Fruit fly (Drosophila melanogaster): ENCODE results near the gene nrv1.

Gene nrv1

dm6 chr2L:6786674-6787028, at the start of gene nrv1 (continued):
- no peak for TF ChIP-seq Camta (GFP tag; optimal IDR thresholded peaks at IDR 0.05)
- no peak for TF ChIP-seq Antp (GFP tag; optimal IDR thresholded peaks at IDR 0.05)
- TF ChIP-seq repo (GFP tag; optimal IDR thresholded peaks at IDR 0.05): no peak
- no peak for TF ChIP-seq CG2129 (GFP tag; IDR thresholded peaks at IDR 0.05; ENCODE audit: partially characterized antibody)
- 0 out of 2 replicates have a peak, but pooled peaks have one; percentile 38 for TF ChIP-seq Scr (GFP tag; IDR thresholded peaks at IDR 0.05; ENCODE audit: partially characterized antibody)
- no peak for TF ChIP-seq tio (GFP tag; optimal IDR thresholded peaks at IDR 0.05)
- TF ChIP-seq Jarid2 (GFP tag; optimal IDR thresholded peaks at IDR 0.05): peak; percentile 91
- TF ChIP-seq CG10462 (GFP tag; optimal IDR thresholded peaks at IDR 0.05): no peak
- TF ChIP-seq vvl (GFP tag; IDR thresholded peaks at IDR 0.05): no peak
- peak; percentile 56; the same call in 1 of the 2 replicates for TF ChIP-seq amos (GFP tag; IDR thresholded peaks at IDR 0.05; ENCODE audit: partially characterized antibody)
- no peak for TF ChIP-seq BEAF-32 (GFP tag; optimal IDR thresholded peaks at IDR 0.05)
- TF ChIP-seq vfl (GFP tag; optimal IDR thresholded peaks at IDR 0.05): no peak
- no peak for TF ChIP-seq CG7271 (tag; optimal IDR thresholded peaks at IDR 0.05)
- TF ChIP-seq CG8089 (GFP tag; optimal IDR thresholded peaks at IDR 0.05): no peak
- peak; percentile 17; the same call in 2 of the 3 replicates for TF ChIP-seq ci (GFP tag; IDR thresholded peaks at IDR 0.05)
- TF ChIP-seq her (GFP tag; optimal IDR thresholded peaks at IDR 0.05): no peak
- peak; percentile 75 for TF ChIP-seq HLHmδ (GFP tag; optimal IDR thresholded peaks at IDR 0.05)
- TF ChIP-seq vnd (GFP tag; IDR thresholded peaks at IDR 0.05; ENCODE audit: partially characterized antibody): no peak
- TF ChIP-seq Trl (optimal IDR thresholded peaks at IDR 0.05): peak; percentile 78 to 86
- no peak for TF ChIP-seq Trl (GFP tag; optimal IDR thresholded peaks at IDR 0.05)
- no peak for TF ChIP-seq CG1792 (GFP tag; optimal IDR thresholded peaks at IDR 0.05)
- TF ChIP-seq CG8765 (GFP tag; IDR thresholded peaks at IDR 0.05): no peak
- no peak for TF ChIP-seq CG1529 (GFP tag; optimal IDR thresholded peaks at IDR 0.05)
- no peak for TF ChIP-seq CG2712 (tag; optimal IDR thresholded peaks at IDR 0.05)
- TF ChIP-seq Kr (GFP tag; optimal IDR thresholded peaks at IDR 0.05): no peak
- TF ChIP-seq mld (GFP tag; IDR thresholded peaks at IDR 0.05; ENCODE audit: partially characterized antibody): 0 out of 3 replicates have a peak, but pooled peaks have one; percentile 12
- no peak for TF ChIP-seq esg (GFP tag; conservative IDR thresholded peaks at IDR 0.05)
- peak; percentile 51; the same call in 1 of the 2 replicates for TF ChIP-seq ato (GFP tag; IDR thresholded peaks at IDR 0.05; ENCODE audit: partially characterized antibody)
- no peak for TF ChIP-seq Usf (GFP tag; optimal IDR thresholded peaks at IDR 0.05)
- no peak for TF ChIP-seq CG17385 (GFP tag; optimal IDR thresholded peaks at IDR 0.05)
- no peak for TF ChIP-seq otp (GFP tag; IDR thresholded peaks at IDR 0.05)
- TF ChIP-seq chinmo (GFP tag; IDR thresholded peaks at IDR 0.05; ENCODE audit: partially characterized antibody): peak; percentile 85; the same call in 2 of the 4 replicates
- TF ChIP-seq ftz-f1 (GFP tag; optimal IDR thresholded peaks at IDR 0.05): no peak
- TF ChIP-seq HmgZ (tag; optimal IDR thresholded peaks at IDR 0.05): no peak
- TF ChIP-seq CG34224 (GFP tag; IDR thresholded peaks at IDR 0.05; ENCODE audit: partially characterized antibody): peak; percentile 21; the same call in 1 of the 3 replicates
- no peak for TF ChIP-seq sob (GFP tag; IDR thresholded peaks at IDR 0.05)
- no peak for TF ChIP-seq slbo (GFP tag; IDR thresholded peaks at IDR 0.05)
- no peak for TF ChIP-seq CG33557 (GFP tag; optimal IDR thresholded peaks at IDR 0.05)
- no peak for TF ChIP-seq CG5180 (GFP tag; optimal IDR thresholded peaks at IDR 0.05)
- TF ChIP-seq lov (optimal IDR thresholded peaks at IDR 0.05): no peak
- no peak for TF ChIP-seq lov (GFP tag; IDR thresholded peaks at IDR 0.05)
- TF ChIP-seq CG6683 (GFP tag; optimal IDR thresholded peaks at IDR 0.05): no peak
- 0 out of 3 replicates have a peak, but pooled peaks have one; percentile 28 for TF ChIP-seq hb (GFP tag; IDR thresholded peaks at IDR 0.05; ENCODE audit: partially characterized antibody)
- no peak for TF ChIP-seq sc (optimal IDR thresholded peaks at IDR 0.05)
- TF ChIP-seq sc (GFP tag; optimal IDR thresholded peaks at IDR 0.05): no peak
